Worm (Caenorhabditis elegans): Measurements from ENCODE around the gene ttr-34.
A peak's percentile ranks its signal among the peaks of the same experiment; 100 is the strongest.

The ttr-34 gene

ce11 chrX:13165686-13166085, 26.1 kb downstream of the ttr-34 start (continued):
- TF ChIP-seq lsy-2 (tag; optimal IDR thresholded peaks at IDR 0.05) (peak in 1 of 2 experiments; percentile 49), egl-43 (GFP tag; IDR thresholded peaks at IDR 0.05) (no peak), ztf-11 (tag; optimal IDR thresholded peaks at IDR 0.05) (no peak), ceh-82 (tag; optimal IDR thresholded peaks at IDR 0.05) (no peak), lin-29 (GFP tag; IDR thresholded peaks at IDR 0.05) (no peak), arid-1 (GFP tag; conservative IDR thresholded peaks at IDR 0.05) (no peak), tra-1 (GFP tag; IDR thresholded peaks at IDR 0.05) (peak; percentile 77; the same call in 1 of the 2 replicates), saeg-2 (GFP tag; IDR thresholded peaks at IDR 0.05) (no peak), mdt-29 (GFP tag; IDR thresholded peaks at IDR 0.05) (no peak), egl-27 (tag; optimal IDR thresholded peaks at IDR 0.05) (no peak), dve-1 (tag; optimal IDR thresholded peaks at IDR 0.05; ENCODE audit: insufficient read depth) (peak; percentile 97), pqm-1 (tag; optimal IDR thresholded peaks at IDR 0.05) (peak; percentile 100), Y5F2A.4 (GFP tag; optimal IDR thresholded peaks at IDR 0.05) (no peak), lin-39 (tag; optimal IDR thresholded peaks at IDR 0.05) (no peak), daf-8 (GFP tag; IDR thresholded peaks at IDR 0.05) (no peak), unc-39 (tag; optimal IDR thresholded peaks at IDR 0.05) (no peak), lin-15B (tag; optimal IDR thresholded peaks at IDR 0.05) (no peak), set-16 (GFP tag; IDR thresholded peaks at IDR 0.05) (no peak), snpc-4 (tag; optimal IDR thresholded peaks at IDR 0.05) (no peak), mxl-2 (GFP tag; conservative IDR thresholded peaks at IDR 0.05) (no peak), ztf-7 (tag; optimal IDR thresholded peaks at IDR 0.05) (no peak), nhr-11 (tag; optimal IDR thresholded peaks at IDR 0.05) (no peak), madf-9 (GFP tag; conservative IDR thresholded peaks at IDR 0.05) (no peak), zip-2 (tag; optimal IDR thresholded peaks at IDR 0.05) (peak; percentile 27), ceh-32 (tag; optimal IDR thresholded peaks at IDR 0.05; ENCODE audit: poor library complexity) (no peak), nhr-42 (GFP tag; IDR thresholded peaks at IDR 0.05) (no peak), ceh-28 (tag; optimal IDR thresholded peaks at IDR 0.05) (no peak), zfp-3 (GFP tag; conservative IDR thresholded peaks at IDR 0.05) (no peak), aha-1 (tag) (peak; percentile 12), ceh-20 (GFP tag; IDR thresholded peaks at IDR 0.05) (0 out of 2 replicates have a peak, but pooled peaks have one; percentile 18), mxl-3 (GFP tag; optimal IDR thresholded peaks at IDR 0.05) (no peak), sdz-12 (GFP tag; optimal IDR thresholded peaks at IDR 0.05) (no peak), F44E2.7 (GFP tag; IDR thresholded peaks at IDR 0.05) (no peak), rbr-2 (tag; optimal IDR thresholded peaks at IDR 0.05) (no peak), daf-19 (GFP tag; conservative IDR thresholded peaks at IDR 0.05) (no peak), nhr-76 (tag; optimal IDR thresholded peaks at IDR 0.05) (no peak), aly-2 (tag; optimal IDR thresholded peaks at IDR 0.05) (no peak), nhr-25 (tag; optimal IDR thresholded peaks at IDR 0.05; ENCODE audit: borderline replicate concordance, insufficient read depth) (no peak), spr-3 (GFP tag; optimal IDR thresholded peaks at IDR 0.05) (no peak), ama-1 (optimal IDR thresholded peaks at IDR 0.05) (no peak), nhr-41 (GFP tag; IDR thresholded peaks at IDR 0.05) (no peak), attf-4 (tag; optimal IDR thresholded peaks at IDR 0.05) (no peak), mep-1 (tag; optimal IDR thresholded peaks at IDR 0.05) (peak; percentile 45), hlh-30 (tag; optimal IDR thresholded peaks at IDR 0.05; ENCODE audit: insufficient read depth) (peak; percentile 5), lin-1 (GFP tag; IDR thresholded peaks at IDR 0.05) (peak; percentile 96), F10B5.3 (tag; optimal IDR thresholded peaks at IDR 0.05) (no peak), unc-130 (GFP tag; optimal IDR thresholded peaks at IDR 0.05) (no peak), hmg-1.1 (GFP tag; IDR thresholded peaks at IDR 0.05) (no peak), T26A8.4 (GFP tag; IDR thresholded peaks at IDR 0.05) (no peak), T20F7.1 (GFP tag; optimal IDR thresholded peaks at IDR 0.05) (no peak), daf-16 (GFP tag; optimal IDR thresholded peaks at IDR 0.05) (peak in 1 of 2 experiments; percentile 59), daf-16 (tag; optimal IDR thresholded peaks at IDR 0.05) (peak; percentile 98), nhr-102 (tag; optimal IDR thresholded peaks at IDR 0.05) (peak; percentile 77)

Data from whole organism, L4 larva.